Comparison of ENCODE assay signal across 4 fruit fly cellular contexts in genomic region chr2L:1987434-1988191, dm6.
TF ChIP-seq lines count a peak whose summit lies in the region.

Gene Got2, minus strand, starts transcription at chr2L:1987758.

TF ChIP-seq in whole organism, adult, 20 proteins besides CTCF, POLR2A, EP300 and RAD21 (continued from another document):
- TF ChIP-seq CG33017 (tag; optimal IDR thresholded peaks at IDR 0.05; lab: Kevin White, UChicago) (peak; percentile 35), cic (GFP tag; optimal IDR thresholded peaks at IDR 0.05; lab: Kevin White, UChicago) (peak; percentile 83)

TF ChIP-seq in whole organism, embryonic, 481 proteins besides CTCF, POLR2A, EP300 and RAD21 (continued from another document and continues in another):
- TF ChIP-seq CG13424 (tag; optimal IDR thresholded peaks at IDR 0.05; lab: Kevin White, UChicago) (peak; percentile 2), CG8924 (tag; optimal IDR thresholded peaks at IDR 0.05; lab: Kevin White, UChicago) (peak; percentile 28), Hr78 (GFP tag; optimal IDR thresholded peaks at IDR 0.05; lab: Kevin White, UChicago) (peak in 1 of 2 experiments; percentile 83), sima (GFP tag; optimal IDR thresholded peaks at IDR 0.05; lab: Kevin White, UChicago) (no peak), crp (GFP tag; optimal IDR thresholded peaks at IDR 0.05; lab: Kevin White, UChicago) (peak in 1 of 2 experiments; percentile 63), gem (tag; optimal IDR thresholded peaks at IDR 0.05; lab: Kevin White, UChicago) (peak; percentile 71), Rfx (GFP tag; IDR thresholded peaks at IDR 0.05; lab: Robert Waterston, UW) (peak; percentile 65), CG30020 (tag; optimal IDR thresholded peaks at IDR 0.05; lab: Kevin White, UChicago) (no peak), fd102C (GFP tag; optimal IDR thresholded peaks at IDR 0.05; lab: Kevin White, UChicago) (no peak), al (GFP tag; IDR thresholded peaks at IDR 0.05; lab: Robert Waterston, UW) (0 out of 2 replicates have a peak, but pooled peaks have one; percentile 26), gsb (GFP tag; IDR thresholded peaks at IDR 0.05; lab: Robert Waterston, UW) (no peak), h (optimal IDR thresholded peaks at IDR 0.05; lab: Kevin White, UChicago) (no peak), CG6791 (GFP tag; IDR thresholded peaks at IDR 0.05; lab: Robert Waterston, UW; ENCODE audit: partially characterized antibody) (peak; percentile 68; the same call in 2 of the 3 replicates), ato (GFP tag; IDR thresholded peaks at IDR 0.05; lab: Robert Waterston, UW; ENCODE audit: partially characterized antibody) (peak; percentile 75), Usf (GFP tag; optimal IDR thresholded peaks at IDR 0.05; lab: Kevin White, UChicago) (no peak), CG32532 (GFP tag; IDR thresholded peaks at IDR 0.05; lab: Robert Waterston, UW) (0 out of 2 replicates have a peak, but pooled peaks have one; percentile 9), dpn (GFP tag; optimal IDR thresholded peaks at IDR 0.05; lab: Kevin White, UChicago) (no peak), CG4707 (GFP tag; optimal IDR thresholded peaks at IDR 0.05; lab: Kevin White, UChicago) (no peak), sens-2 (GFP tag; IDR thresholded peaks at IDR 0.05; lab: Robert Waterston, UW) (no peak), nom (GFP tag; optimal IDR thresholded peaks at IDR 0.05; lab: Kevin White, UChicago) (no peak), CG13296 (GFP tag; optimal IDR thresholded peaks at IDR 0.05; lab: Kevin White, UChicago) (no peak), fd96Cb (tag; optimal IDR thresholded peaks at IDR 0.05; lab: Kevin White, UChicago) (peak; percentile 6), yki (optimal IDR thresholded peaks at IDR 0.05; lab: Kevin White, UChicago) (no peak), Hmr (GFP tag; optimal IDR thresholded peaks at IDR 0.05; lab: Kevin White, UChicago) (peak; percentile 70), slou (GFP tag; optimal IDR thresholded peaks at IDR 0.05; lab: Kevin White, UChicago) (no peak), CG13624 (GFP tag; optimal IDR thresholded peaks at IDR 0.05; lab: Kevin White, UChicago) (no peak), Optix (GFP tag; IDR thresholded peaks at IDR 0.05; lab: Robert Waterston, UW) (no peak), Gsc (GFP tag; IDR thresholded peaks at IDR 0.05; lab: Robert Waterston, UW) (no peak), Xbp1 (GFP tag; optimal IDR thresholded peaks at IDR 0.05; lab: Kevin White, UChicago) (peak; percentile 27), CG1832 (GFP tag; optimal IDR thresholded peaks at IDR 0.05; lab: Kevin White, UChicago) (peak; percentile 74), HmgZ (tag; optimal IDR thresholded peaks at IDR 0.05; lab: Kevin White, UChicago) (no peak), tna (GFP tag; IDR thresholded peaks at IDR 0.05; lab: Robert Waterston, UW; ENCODE audit: partially characterized antibody) (peak; percentile 83), kah (GFP tag; optimal IDR thresholded peaks at IDR 0.05; lab: Kevin White, UChicago) (peak; percentile 16), CG42726 (GFP tag; IDR thresholded peaks at IDR 0.05; lab: Robert Waterston, UW; ENCODE audit: partially characterized antibody) (peak; percentile 78), psq (GFP tag; optimal IDR thresholded peaks at IDR 0.05; lab: Kevin White, UChicago) (no peak), CG7556 (GFP tag; optimal IDR thresholded peaks at IDR 0.05; lab: Kevin White, UChicago) (peak; percentile 48), Dbx (GFP tag; IDR thresholded peaks at IDR 0.05; lab: Robert Waterston, UW) (0 out of 3 replicates have a peak, but pooled peaks have one; percentile 29), salm (tag; optimal IDR thresholded peaks at IDR 0.05; lab: Kevin White, UChicago) (no peak), ERR (GFP tag; optimal IDR thresholded peaks at IDR 0.05; lab: Kevin White, UChicago) (peak; percentile 92), CG10267 (tag; optimal IDR thresholded peaks at IDR 0.05; lab: Kevin White, UChicago) (no peak), ewg (GFP tag; optimal IDR thresholded peaks at IDR 0.05; lab: Kevin White, UChicago) (peak; percentile 57), lmd (GFP tag; IDR thresholded peaks at IDR 0.05; lab: Robert Waterston, UW) (peak; percentile 25; the same call in 1 of the 2 replicates)

TF ChIP-seq in whole organism, prepupa, 60 proteins besides CTCF, POLR2A, EP300 and RAD21 (continued from another document):
- TF ChIP-seq CG3919 (GFP tag; optimal IDR thresholded peaks at IDR 0.05; lab: Kevin White, UChicago) (no peak), CG6276 (GFP tag; optimal IDR thresholded peaks at IDR 0.05; lab: Kevin White, UChicago) (no peak), vri (GFP tag; optimal IDR thresholded peaks at IDR 0.05; lab: Kevin White, UChicago) (no peak), CG8319 (GFP tag; optimal IDR thresholded peaks at IDR 0.05; lab: Kevin White, UChicago) (no peak), CG8119 (GFP tag; IDR thresholded peaks at IDR 0.05; lab: Robert Waterston, UW) (no peak), Sox14 (GFP tag; optimal IDR thresholded peaks at IDR 0.05; lab: Kevin White, UChicago) (peak; percentile 64), Hr38 (GFP tag; optimal IDR thresholded peaks at IDR 0.05; lab: Kevin White, UChicago) (no peak), achi (GFP tag; optimal IDR thresholded peaks at IDR 0.05; lab: Kevin White, UChicago) (peak; percentile 31), CG6792 (GFP tag; optimal IDR thresholded peaks at IDR 0.05; lab: Kevin White, UChicago) (no peak), fd59A (GFP tag; optimal IDR thresholded peaks at IDR 0.05; lab: Kevin White, UChicago) (no peak), CG11294 (GFP tag; IDR thresholded peaks at IDR 0.05; lab: Robert Waterston, UW) (no peak), CG6163 (GFP tag; IDR thresholded peaks at IDR 0.05; lab: Robert Waterston, UW) (peak; percentile 19; the same call in 2 of the 3 replicates), dsx (GFP tag; optimal IDR thresholded peaks at IDR 0.05; lab: Kevin White, UChicago; ENCODE audit: poor library complexity, severe bottlenecking) (peak; percentile 22), Ets96B (tag; optimal IDR thresholded peaks at IDR 0.05; lab: Kevin White, UChicago) (no peak), Met (GFP tag; optimal IDR thresholded peaks at IDR 0.05; lab: Kevin White, UChicago) (peak; percentile 47), Smox (GFP tag; optimal IDR thresholded peaks at IDR 0.05; lab: Kevin White, UChicago) (no peak), CG8632 (GFP tag; optimal IDR thresholded peaks at IDR 0.05; lab: Kevin White, UChicago) (no peak), Ets21C (GFP tag; optimal IDR thresholded peaks at IDR 0.05; lab: Kevin White, UChicago) (peak; percentile 33), ss (GFP tag; optimal IDR thresholded peaks at IDR 0.05; lab: Kevin White, UChicago) (peak in 1 of 2 experiments; percentile 22), svp (GFP tag; lab: Kevin White, UChicago) (peak; percentile 91), CG10631 (GFP tag; optimal IDR thresholded peaks at IDR 0.05; lab: Kevin White, UChicago) (peak; percentile 17), CG10669 (GFP tag; optimal IDR thresholded peaks at IDR 0.05; lab: Kevin White, UChicago) (no peak), topi (GFP tag; optimal IDR thresholded peaks at IDR 0.05; lab: Kevin White, UChicago) (no peak), CG9139 (GFP tag; optimal IDR thresholded peaks at IDR 0.05; lab: Kevin White, UChicago) (peak; percentile 28), Lpt (GFP tag; optimal IDR thresholded peaks at IDR 0.05; lab: Kevin White, UChicago) (no peak), CG7368 (GFP tag; optimal IDR thresholded peaks at IDR 0.05; lab: Kevin White, UChicago) (no peak), eg (GFP tag; IDR thresholded peaks at IDR 0.05; lab: Robert Waterston, UW) (no peak), acj6 (GFP tag; optimal IDR thresholded peaks at IDR 0.05; lab: Kevin White, UChicago) (no peak), CG1621 (tag; optimal IDR thresholded peaks at IDR 0.05; lab: Kevin White, UChicago) (no peak), dac (GFP tag; optimal IDR thresholded peaks at IDR 0.05; lab: Kevin White, UChicago) (no peak), net (GFP tag; optimal IDR thresholded peaks at IDR 0.05; lab: Kevin White, UChicago) (no peak), cyc (GFP tag; optimal IDR thresholded peaks at IDR 0.05; lab: Kevin White, UChicago) (no peak), CG15336 (GFP tag; IDR thresholded peaks at IDR 0.05; lab: Robert Waterston, UW) (no peak), CG3032 (tag; optimal IDR thresholded peaks at IDR 0.05; lab: Kevin White, UChicago) (no peak), CG16779 (tag; optimal IDR thresholded peaks at IDR 0.05; lab: Kevin White, UChicago) (no peak), Eip93F (GFP tag; optimal IDR thresholded peaks at IDR 0.05; lab: Kevin White, UChicago) (peak; percentile 38), spab (GFP tag; optimal IDR thresholded peaks at IDR 0.05; lab: Kevin White, UChicago) (no peak), OdsH (GFP tag; optimal IDR thresholded peaks at IDR 0.05; lab: Kevin White, UChicago) (peak; percentile 45), Eip75B (GFP tag; optimal IDR thresholded peaks at IDR 0.05; lab: Kevin White, UChicago) (no peak), Eip78C (GFP tag; lab: Kevin White, UChicago) (peak; percentile 56)

TF ChIP-seq in whole organism, wandering third instar larva, 38 proteins besides CTCF, POLR2A, EP300 and RAD21 (continued from another document):
- no peak for TF ChIP-seq sv (GFP tag; optimal IDR thresholded peaks at IDR 0.05; lab: Kevin White, UChicago)
- TF ChIP-seq lola (GFP tag; optimal IDR thresholded peaks at IDR 0.05; lab: Kevin White, UChicago): no peak
- peak; percentile 26 for TF ChIP-seq psq (GFP tag; optimal IDR thresholded peaks at IDR 0.05; lab: Kevin White, UChicago)
- TF ChIP-seq fru (GFP tag; optimal IDR thresholded peaks at IDR 0.05; lab: Kevin White, UChicago): peak; percentile 27
- peak; percentile 9 for TF ChIP-seq GATAd (GFP tag; optimal IDR thresholded peaks at IDR 0.05; lab: Kevin White, UChicago)
- TF ChIP-seq usp (GFP tag; optimal IDR thresholded peaks at IDR 0.05; lab: Kevin White, UChicago): no peak
- no peak for TF ChIP-seq rgr (GFP tag; optimal IDR thresholded peaks at IDR 0.05; lab: Kevin White, UChicago)
- TF ChIP-seq sage (GFP tag; optimal IDR thresholded peaks at IDR 0.05; lab: Kevin White, UChicago): peak; percentile 31
- TF ChIP-seq dl (GFP tag; optimal IDR thresholded peaks at IDR 0.05; lab: Kevin White, UChicago; ENCODE audit: insufficient read depth in 1 of 2, partially characterized antibody in 2 of 2): no peak
